Worm (Caenorhabditis elegans): ENCODE measurements around the gene ule-4.

DNA sequence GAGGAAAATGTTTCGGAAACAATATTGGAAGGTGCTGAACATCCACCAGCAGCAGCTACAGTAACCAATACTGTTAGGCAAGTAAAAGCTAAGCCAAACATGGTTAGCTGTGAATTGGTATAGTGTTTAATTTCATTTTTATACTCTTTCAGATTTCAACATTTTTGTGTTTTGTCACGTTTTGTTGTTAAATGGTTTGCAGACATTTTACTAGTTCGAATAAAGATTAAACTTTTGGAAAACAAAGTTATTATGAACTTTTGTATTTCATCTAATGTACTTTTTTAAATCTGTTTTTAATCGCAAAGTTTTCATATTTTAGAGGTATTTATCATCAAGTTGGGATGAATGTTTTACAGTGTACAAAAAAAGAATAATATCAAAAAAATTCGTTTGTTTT, 2.8 kb upstream of the ule-4 start, which contains the start of gene C08F11.17:
- TF ChIP-seq unc-62 (GFP tag; optimal IDR thresholded peaks at IDR 0.05 in 1 of 2) = no peak
- TF ChIP-seq unc-62 (tag; optimal IDR thresholded peaks at IDR 0.05) = no peak
- TF ChIP-seq unc-39 (tag; optimal IDR thresholded peaks at IDR 0.05) = no peak
- no peak for TF ChIP-seq T26A8.4 (GFP tag; IDR thresholded peaks at IDR 0.05)

All from whole organism, L4 larva.